Fruit fly (Drosophila melanogaster): ENCODE data around the gene PMCA.

Gene PMCA

DNA sequence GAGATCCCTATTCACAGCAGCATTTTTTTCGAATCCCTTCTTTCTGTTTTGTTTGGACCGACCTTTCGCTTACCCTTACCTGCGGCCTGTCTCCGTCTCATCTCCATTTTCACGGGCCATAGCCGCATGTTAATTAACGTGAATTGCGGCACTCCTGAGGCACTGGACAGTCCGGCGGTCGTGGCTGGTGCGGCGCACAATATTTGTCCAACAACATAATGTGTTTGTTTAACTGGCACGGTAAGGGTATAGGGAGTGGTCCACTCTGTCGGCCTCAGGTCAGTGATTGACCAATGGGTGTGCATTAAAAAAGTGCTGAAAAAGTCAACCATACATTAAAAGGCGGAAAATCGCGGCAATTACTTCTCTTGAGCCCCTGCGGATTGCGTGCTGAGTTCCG lies 47.6 kb upstream of the PMCA start (continued):
- TF ChIP-seq Lpt (GFP tag; optimal IDR thresholded peaks at IDR 0.05) = no peak
- no peak for TF ChIP-seq Dll (GFP tag; IDR thresholded peaks at IDR 0.05; ENCODE audit: partially characterized antibody)
- no peak for TF ChIP-seq H2.0 (GFP tag; IDR thresholded peaks at IDR 0.05)
- peak; percentile 56 for TF ChIP-seq Nf-YB (GFP tag; optimal IDR thresholded peaks at IDR 0.05)
- peak; percentile 67 for TF ChIP-seq Med (GFP tag)
- no peak for TF ChIP-seq Deaf1 (tag; optimal IDR thresholded peaks at IDR 0.05)
- TF ChIP-seq CG7839 (tag; optimal IDR thresholded peaks at IDR 0.05) = no peak
- no peak for TF ChIP-seq ham (GFP tag; IDR thresholded peaks at IDR 0.05)
- no peak for TF ChIP-seq Optix (GFP tag; IDR thresholded peaks at IDR 0.05)

DNA sequence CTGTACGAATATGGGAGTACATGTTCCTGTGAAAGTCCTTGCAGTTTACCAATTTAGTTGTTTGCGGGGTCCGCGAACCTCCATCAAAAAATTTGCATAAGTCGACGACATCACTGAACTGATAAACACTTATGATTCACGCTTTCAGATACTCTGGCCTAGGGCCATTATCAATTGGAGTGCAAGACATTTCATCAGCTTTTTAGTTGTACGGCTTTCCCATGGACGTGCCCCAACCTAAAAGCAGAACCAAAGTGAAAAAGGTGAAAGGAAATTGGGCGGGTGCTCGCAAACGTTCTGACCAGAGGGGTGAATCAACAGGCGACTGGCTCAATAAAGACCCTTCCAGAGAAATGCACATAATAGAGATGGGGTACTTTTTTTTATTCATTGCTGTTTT lies 46.5 kb upstream of the PMCA start:
- TF ChIP-seq B-H2 (GFP tag; optimal IDR thresholded peaks at IDR 0.05) (no peak), CG2199 (GFP tag; IDR thresholded peaks at IDR 0.05) (peak; percentile 83; the same call in 2 of the 3 replicates), scrt (GFP tag; optimal IDR thresholded peaks at IDR 0.05) (peak; percentile 20), Ets65A (GFP tag) (peak; percentile 78)

DNA sequence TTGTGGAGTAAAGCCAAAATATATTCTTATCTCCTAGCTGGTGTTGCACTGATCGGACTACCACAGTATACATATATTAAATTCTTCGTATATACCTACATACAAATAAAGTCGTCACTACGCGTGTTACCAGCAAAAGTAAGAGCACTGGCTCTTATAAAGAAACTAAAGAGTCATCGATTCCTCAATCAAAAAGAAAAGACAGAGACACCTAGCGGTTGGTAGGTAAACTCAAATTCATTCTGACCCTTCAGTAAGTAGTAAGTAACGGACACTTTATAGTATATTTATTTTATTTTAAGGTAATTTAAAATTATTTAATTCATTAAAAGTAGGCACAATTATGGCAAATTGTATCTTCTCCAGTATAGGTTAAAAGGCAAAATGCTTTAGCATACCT lies 45.6 kb upstream of the PMCA start:
- TF ChIP-seq CG12071 (GFP tag; optimal IDR thresholded peaks at IDR 0.05) (peak; percentile 64), CG1832 (GFP tag; optimal IDR thresholded peaks at IDR 0.05) (no peak), ind (GFP tag; optimal IDR thresholded peaks at IDR 0.05) (no peak), ken (GFP tag; IDR thresholded peaks at IDR 0.05) (no peak), MTF-1 (GFP tag; optimal IDR thresholded peaks at IDR 0.05; ENCODE audit: borderline replicate concordance) (peak; percentile 82), CG6683 (GFP tag; optimal IDR thresholded peaks at IDR 0.05) (peak; percentile 36), CG8359 (GFP tag; optimal IDR thresholded peaks at IDR 0.05; ENCODE audit: borderline replicate concordance) (peak; percentile 58), CG13296 (GFP tag; optimal IDR thresholded peaks at IDR 0.05) (peak; percentile 69), CG15601 (tag; optimal IDR thresholded peaks at IDR 0.05) (peak; percentile 62), CG2199 (GFP tag; IDR thresholded peaks at IDR 0.05) (peak; percentile 94), CG13775 (GFP tag; optimal IDR thresholded peaks at IDR 0.05) (peak; percentile 18), CG17612 (GFP tag; IDR thresholded peaks at IDR 0.05) (no peak), CG2202 (tag; optimal IDR thresholded peaks at IDR 0.05) (peak; percentile 44), CG14441 (GFP tag; IDR thresholded peaks at IDR 0.05) (no peak), tup (GFP tag; optimal IDR thresholded peaks at IDR 0.05) (no peak), Awh (GFP tag; IDR thresholded peaks at IDR 0.05) (no peak), danr (GFP tag; IDR thresholded peaks at IDR 0.05) (no peak), Hmr (GFP tag; optimal IDR thresholded peaks at IDR 0.05) (peak; percentile 48), CG11398 (GFP tag; optimal IDR thresholded peaks at IDR 0.05) (no peak), CG5953 (GFP tag; IDR thresholded peaks at IDR 0.05) (no peak), Asciz (GFP tag; optimal IDR thresholded peaks at IDR 0.05) (peak; percentile 74), CG9437 (GFP tag; optimal IDR thresholded peaks at IDR 0.05) (peak; percentile 64), Scr (GFP tag; IDR thresholded peaks at IDR 0.05; ENCODE audit: partially characterized antibody) (no peak), odd (GFP tag; optimal IDR thresholded peaks at IDR 0.05) (peak; percentile 74), CG6854 (GFP tag; optimal IDR thresholded peaks at IDR 0.05) (peak; percentile 70), zen (tag; optimal IDR thresholded peaks at IDR 0.05) (peak; percentile 45), pho (GFP tag; optimal IDR thresholded peaks at IDR 0.05) (no peak), Doc3 (GFP tag; IDR thresholded peaks at IDR 0.05; ENCODE audit: partially characterized antibody) (no peak), dmrt99B (tag; optimal IDR thresholded peaks at IDR 0.05) (peak; percentile 44), az2 (GFP tag; optimal IDR thresholded peaks at IDR 0.05) (peak; percentile 60), cwo (GFP tag; optimal IDR thresholded peaks at IDR 0.05) (no peak), CG4360 (GFP tag; IDR thresholded peaks at IDR 0.05) (no peak), crc (GFP tag; optimal IDR thresholded peaks at IDR 0.05) (no peak), CG2875 (GFP tag; optimal IDR thresholded peaks at IDR 0.05) (peak; percentile 48), al (GFP tag; IDR thresholded peaks at IDR 0.05) (no peak), ac (GFP tag; optimal IDR thresholded peaks at IDR 0.05) (no peak)

Data from whole organism, embryonic.